Worm (Caenorhabditis elegans): ENCODE measurements around the gene C44C1.6.

DNA sequence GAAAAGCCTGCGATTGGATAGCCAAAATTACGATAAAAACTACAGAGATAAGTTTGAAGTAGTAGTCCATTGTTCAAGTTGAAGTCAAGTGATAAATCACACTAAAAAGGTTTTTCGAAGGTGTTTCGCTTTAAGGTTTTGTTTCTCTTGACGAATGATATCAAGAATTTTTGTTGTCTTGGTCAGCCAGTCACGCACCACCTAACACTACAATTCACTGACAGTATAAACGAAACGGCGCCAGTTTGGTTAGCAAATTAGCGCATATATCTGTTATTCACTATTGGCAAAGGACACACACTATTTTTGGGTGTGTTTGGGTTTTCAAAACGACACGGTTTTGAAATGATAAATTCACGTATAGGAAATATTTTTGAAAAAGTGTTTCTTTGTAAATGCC is at the start of gene C44C1.6:
- TF ChIP-seq unc-62 (GFP tag; optimal IDR thresholded peaks at IDR 0.05) (no peak), nhr-27 (tag; optimal IDR thresholded peaks at IDR 0.05) (no peak), cebp-2 (GFP tag; IDR thresholded peaks at IDR 0.05) (no peak), madf-6 (GFP tag; IDR thresholded peaks at IDR 0.05) (no peak), lin-54 (GFP tag; optimal IDR thresholded peaks at IDR 0.05) (no peak), bed-1 (GFP tag; IDR thresholded peaks at IDR 0.05) (no peak), ztf-28 (GFP tag; IDR thresholded peaks at IDR 0.05) (no peak), F10E7.11 (tag; optimal IDR thresholded peaks at IDR 0.05) (no peak), dpl-1 (GFP tag; optimal IDR thresholded peaks at IDR 0.05) (no peak), Y95B8A.8 (GFP tag; IDR thresholded peaks at IDR 0.05) (no peak), ama-1 (optimal IDR thresholded peaks at IDR 0.05) (no peak), ama-1 (GFP tag; optimal IDR thresholded peaks at IDR 0.05) (no peak), zfh-2 (GFP tag; conservative IDR thresholded peaks at IDR 0.05) (no peak)

All from whole organism, young adult.